Fruit fly (Drosophila melanogaster) whole organism, wandering third instar larva: ENCODE results near the gene Ir94g.

ENCODE experiments used
- Hr78 ChIP-seq: fragments of >200 bp; optimal IDR thresholded peaks from 2 replicates; lab custom pipeline; 2017; ENCODE audit warnings: missing biosample characterization, missing genetic modification characterization
- br ChIP-seq: fragments of 200-800 bp; sonication (Bioruptor generic); optimal IDR thresholded peaks from 2 replicates; lab custom pipeline; 2016; ENCODE audit warnings: missing biosample characterization, missing genetic modification characterization
- dsf ChIP-seq: sonication (Bioruptor generic); optimal IDR thresholded peaks from 2 replicates; lab custom pipeline; 2016; ENCODE audit warnings: missing biosample characterization, missing genetic modification characterization, borderline replicate concordance

DNA sequence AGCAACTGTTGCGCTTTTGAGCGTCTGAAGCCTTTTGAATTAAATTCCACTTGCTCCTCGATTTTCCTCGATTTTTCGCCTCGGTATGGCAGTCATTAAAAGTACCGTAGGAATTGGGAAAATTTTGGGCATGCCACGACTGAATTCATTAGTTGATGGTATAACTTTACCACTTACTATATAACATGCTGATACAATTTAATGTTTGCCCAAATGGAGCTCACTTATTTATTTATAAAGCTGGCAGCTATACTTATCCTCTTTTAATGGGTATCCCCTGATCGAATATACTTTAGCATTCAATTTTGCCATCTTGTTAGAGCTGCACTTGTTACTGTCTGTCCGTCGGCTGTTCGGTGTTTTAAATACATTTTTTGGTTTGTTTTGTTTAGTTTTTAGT, 43.7 kb downstream of the Ir94g start:
- TF ChIP-seq br (GFP tag; lab: Kevin White, UChicago) = no peak
- TF ChIP-seq dsf (GFP tag; lab: Kevin White, UChicago) = no peak
- no peak for TF ChIP-seq Hr78 (GFP tag; lab: Kevin White, UChicago)
